Worm (Caenorhabditis elegans): ENCODE results near the gene H35N09.1.

Gene H35N09.1

DNA sequence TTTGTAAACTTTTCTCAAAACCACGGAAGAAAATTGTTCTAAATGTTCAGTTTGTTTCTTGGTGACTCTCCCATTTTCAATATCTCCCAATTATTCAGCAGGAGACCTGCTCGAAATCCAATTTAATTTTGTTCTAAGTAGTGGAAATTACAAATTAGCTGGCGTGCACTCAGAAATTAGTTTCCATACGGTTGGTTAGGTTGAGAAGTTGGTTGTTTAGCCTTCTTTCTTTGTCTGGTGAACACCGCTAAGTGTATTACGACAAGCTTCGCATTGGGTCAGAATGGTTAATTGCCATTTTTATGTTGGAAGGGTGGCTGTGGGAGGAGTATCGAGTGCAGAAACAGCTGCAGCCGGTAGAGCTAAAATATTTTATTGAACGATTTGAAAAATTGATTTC is 43.4 kb downstream of the H35N09.1 start:
- TF ChIP-seq ceh-24 (tag; optimal IDR thresholded peaks at IDR 0.05) (no peak), Y22D7AL.16 (tag; optimal IDR thresholded peaks at IDR 0.05) (no peak), sox-2 (GFP tag; IDR thresholded peaks at IDR 0.05) (no peak), pqm-1 (tag; optimal IDR thresholded peaks at IDR 0.05) (no peak), unc-42 (tag; optimal IDR thresholded peaks at IDR 0.05) (peak; percentile 90), pax-1 (tag; optimal IDR thresholded peaks at IDR 0.05) (no peak), fkh-6 (tag; optimal IDR thresholded peaks at IDR 0.05) (no peak), hlh-8 (tag; optimal IDR thresholded peaks at IDR 0.05) (no peak), fax-1 (tag; optimal IDR thresholded peaks at IDR 0.05) (no peak), ceh-31 (tag; optimal IDR thresholded peaks at IDR 0.05) (peak; percentile 20), K02D7.2 (tag; optimal IDR thresholded peaks at IDR 0.05) (no peak)

DNA sequence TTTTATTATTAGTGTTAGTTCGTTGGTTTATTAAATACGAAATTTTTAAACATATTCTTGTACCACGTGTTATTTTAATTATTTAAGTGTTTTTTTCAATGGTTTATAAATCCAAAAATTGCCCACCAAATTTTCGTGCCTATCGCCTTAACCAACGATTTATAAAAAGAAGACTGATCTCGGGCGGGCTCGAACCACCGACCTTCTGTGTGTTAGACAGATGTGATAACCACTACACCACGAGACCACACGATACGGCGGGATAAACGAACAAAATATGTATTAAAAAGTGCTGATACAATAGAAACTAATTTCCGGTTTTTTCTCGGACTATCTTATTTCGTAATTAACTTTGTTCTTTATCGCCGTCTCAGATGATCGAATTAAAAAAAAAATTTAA is 45.4 kb downstream of the H35N09.1 start:
- TF ChIP-seq pat-9 (tag; optimal IDR thresholded peaks at IDR 0.05) (no peak), nhr-232 (tag; optimal IDR thresholded peaks at IDR 0.05) (no peak), madf-2 (tag; optimal IDR thresholded peaks at IDR 0.05) (no peak), K02D7.2 (tag; optimal IDR thresholded peaks at IDR 0.05) (no peak), elt-2 (tag; optimal IDR thresholded peaks at IDR 0.05) (peak; percentile 0), dve-1 (tag; optimal IDR thresholded peaks at IDR 0.05) (no peak), che-1 (tag; optimal IDR thresholded peaks at IDR 0.05) (peak; percentile 31), fkh-10 (GFP tag; optimal IDR thresholded peaks at IDR 0.05) (no peak), Y22D7AL.16 (tag; optimal IDR thresholded peaks at IDR 0.05) (no peak), ztf-16 (tag; optimal IDR thresholded peaks at IDR 0.05) (no peak), C38D4.7 (GFP tag; optimal IDR thresholded peaks at IDR 0.05) (peak; percentile 18)

DNA sequence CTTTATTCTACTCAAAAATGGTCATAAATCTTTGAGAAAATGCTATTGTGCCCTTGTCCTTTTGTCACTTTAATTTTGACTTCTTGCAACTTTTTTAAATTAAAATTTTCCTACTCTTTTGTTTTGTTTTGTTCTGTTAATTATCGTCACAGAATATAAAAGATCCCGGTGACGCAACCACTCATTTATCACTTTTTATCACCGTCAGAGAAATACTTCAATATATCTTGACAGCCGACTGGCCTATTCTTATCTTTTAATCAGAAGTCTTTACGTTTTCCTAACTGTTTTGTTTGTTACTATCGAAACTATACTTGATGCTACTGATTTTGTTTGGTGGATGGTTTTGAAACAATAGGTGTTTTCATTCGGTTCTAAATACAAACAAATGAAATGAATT is 50.9 kb downstream of the H35N09.1 start:
- TF ChIP-seq ttx-3 (tag; optimal IDR thresholded peaks at IDR 0.05) (no peak), dmd-4 (tag; optimal IDR thresholded peaks at IDR 0.05; ENCODE audit: borderline replicate concordance) (no peak), ceh-48 (tag; optimal IDR thresholded peaks at IDR 0.05) (no peak), zip-5 (tag; optimal IDR thresholded peaks at IDR 0.05) (no peak), nhr-11 (tag; optimal IDR thresholded peaks at IDR 0.05) (no peak), syd-9 (tag; optimal IDR thresholded peaks at IDR 0.05) (no peak), T23F11.4 (GFP tag; optimal IDR thresholded peaks at IDR 0.05) (no peak), hlh-15 (tag; optimal IDR thresholded peaks at IDR 0.05) (no peak), rnt-1 (tag; optimal IDR thresholded peaks at IDR 0.05) (no peak), elt-4 (tag; optimal IDR thresholded peaks at IDR 0.05) (no peak), K09A11.1 (tag; optimal IDR thresholded peaks at IDR 0.05; ENCODE audit: insufficient read depth) (no peak), hlh-6 (tag; optimal IDR thresholded peaks at IDR 0.05) (no peak)

All from whole organism, late embryonic.